Worm (Caenorhabditis elegans) whole organism, L4 larva: ENCODE results near the gene F23F12.13.
A peak's percentile ranks its signal among the peaks of the same experiment; 100 is the strongest.

ENCODE experiments used
- F10B5.3 ChIP-seq: sonication (generic microtip); optimal IDR thresholded peaks from 2 replicates; lab custom pipeline; 2016; ENCODE audit warnings: mild to moderate bottlenecking, missing genetic modification characterization, missing compliant biosample characterization
- F44E2.7 ChIP-seq: fragments of 200-800 bp; sonication (Bioruptor generic); IDR thresholded peaks from 2 replicates; pipeline ENCODE4 v2.1.2; 2022; ENCODE audit warnings: missing genetic modification characterization, missing compliant biosample characterization
- R02D3.7 ChIP-seq: fragments of 150-350 bp; sonication (generic microtip); optimal IDR thresholded peaks from 3 replicates; lab custom pipeline; 2014; ENCODE audit warnings: missing biosample characterization, missing genetic modification characterization
- T26A8.4 ChIP-seq: fragments of 200-800 bp; sonication (Bioruptor generic); IDR thresholded peaks from 2 replicates; pipeline ENCODE4 v1.3.6; 2022; ENCODE audit warnings: missing genetic modification characterization, missing compliant biosample characterization
- Y48G9A.11 ChIP-seq: fragments of 200-800 bp; sonication (Bioruptor generic); IDR thresholded peaks from 2 replicates; pipeline ENCODE4 v1.3.6; 2022; ENCODE audit warnings: missing genetic modification reagents, missing genetic modification characterization, missing compliant biosample characterization
- Y5F2A.4 ChIP-seq: fragments of 200-800 bp; sonication (Bioruptor generic); optimal IDR thresholded peaks from 2 replicates; lab custom pipeline; 2018; ENCODE audit warnings: mild to moderate bottlenecking, missing genetic modification characterization, missing compliant biosample characterization
- Y75B8A.6 ChIP-seq: fragments of 200-800 bp; sonication (Bioruptor generic); IDR thresholded peaks from 2 replicates; pipeline ENCODE4 v1.3.6; 2022; ENCODE audit warnings: missing genetic modification reagents, missing genetic modification characterization, missing compliant biosample characterization
- ZK337.2 ChIP-seq: fragments of 200-800 bp; sonication (Bioruptor generic); IDR thresholded peaks from 2 replicates; pipeline ENCODE4 v1.3.6; 2022; ENCODE audit warnings: missing genetic modification reagents, missing genetic modification characterization, missing compliant biosample characterization
- aly-2 ChIP-seq: sonication (generic microtip); optimal IDR thresholded peaks from 2 replicates; lab custom pipeline; 2018; ENCODE audit warnings: missing biosample characterization, missing genetic modification characterization
- ama-1 ChIP-seq: fragments of 150-350 bp; optimal IDR thresholded peaks from 2 replicates; lab custom pipeline; 2014; ENCODE audit warnings: inconsistent platforms, mixed read lengths
- arid-1 ChIP-seq: fragments of 200-800 bp; sonication (Bioruptor generic); conservative IDR thresholded peaks from 2 replicates; pipeline ENCODE4 v1.3.6; 2022; ENCODE audit warnings: missing genetic modification reagents, missing genetic modification characterization, missing compliant biosample characterization
- attf-4 ChIP-seq: sonication (generic microtip); optimal IDR thresholded peaks from 3 replicates; lab custom pipeline; 2017; ENCODE audit warnings: missing biosample characterization, missing genetic modification characterization
- ceh-20 ChIP-seq: fragments of 200-800 bp; sonication (Bioruptor generic); IDR thresholded peaks from 2 replicates; pipeline ENCODE4 v1.3.6; 2022; ENCODE audit warnings: missing genetic modification reagents, missing genetic modification characterization, missing compliant biosample characterization
- ceh-32 ChIP-seq: sonication (generic microtip); optimal IDR thresholded peaks from 2 replicates; lab custom pipeline; 2016; ENCODE audit warnings: mild to moderate bottlenecking, missing genetic modification characterization, missing compliant biosample characterization; ENCODE audit not compliant: poor library complexity
- ceh-44 ChIP-seq: fragments of 200-800 bp; sonication (Bioruptor generic); IDR thresholded peaks from 2 replicates; pipeline ENCODE4 v1.3.6; 2022; ENCODE audit warnings: missing genetic modification reagents, missing genetic modification characterization, missing compliant biosample characterization
- ctbp-1 ChIP-seq: fragments of 200-800 bp; sonication (Bioruptor generic); IDR thresholded peaks from 2 replicates; pipeline ENCODE4 v1.3.6; 2022; ENCODE audit warnings: missing genetic modification reagents, missing genetic modification characterization, missing compliant biosample characterization
- daf-12 ChIP-seq: fragments of 150-350 bp; optimal IDR thresholded peaks from 2 replicates; lab custom pipeline; 2014; ENCODE audit warnings: missing biosample characterization, missing genetic modification reagents, missing genetic modification characterization
- daf-8 ChIP-seq: fragments of 200-800 bp; sonication (Bioruptor generic); IDR thresholded peaks from 2 replicates; pipeline ENCODE4 v1.3.6; 2022; ENCODE audit warnings: missing genetic modification characterization, missing compliant biosample characterization
- dmd-8 ChIP-seq: fragments of 200-800 bp; sonication (Bioruptor generic); IDR thresholded peaks from 2 replicates; pipeline ENCODE4 v1.3.6; 2022; ENCODE audit warnings: missing genetic modification characterization, missing compliant biosample characterization
- duxl-1 ChIP-seq: sonication (generic microtip); optimal IDR thresholded peaks from 2 replicates; lab custom pipeline; 2016; ENCODE audit warnings: mild to moderate bottlenecking, missing genetic modification characterization, moderate library complexity, missing compliant biosample characterization; ENCODE audit not compliant: poor library complexity
- egl-27 ChIP-seq: sonication (generic microtip); optimal IDR thresholded peaks from 3 replicates; lab custom pipeline; 2017; ENCODE audit warnings: missing biosample characterization, missing genetic modification reagents, missing genetic modification characterization
- egl-43 ChIP-seq: fragments of 200-800 bp; sonication (Bioruptor generic); IDR thresholded peaks from 2 replicates; pipeline ENCODE4 v1.3.6; 2022; ENCODE audit warnings: missing genetic modification reagents, missing genetic modification characterization, missing compliant biosample characterization
- hmg-1.1 ChIP-seq: fragments of 200-800 bp; sonication (Bioruptor generic); IDR thresholded peaks from 2 replicates; pipeline ENCODE4 v1.3.6; 2022; ENCODE audit warnings: missing genetic modification reagents, missing genetic modification characterization, missing compliant biosample characterization
- jun-1 ChIP-seq: fragments of 150-350 bp; optimal IDR thresholded peaks from 2 replicates; lab custom pipeline; 2014; ENCODE audit warnings: missing biosample characterization, missing genetic modification reagents, missing genetic modification characterization
- lim-7 ChIP-seq: fragments of 200-800 bp; sonication (Bioruptor generic); IDR thresholded peaks from 2 replicates; pipeline ENCODE4 v1.3.6; 2022; ENCODE audit warnings: missing genetic modification characterization, missing compliant biosample characterization
- lin-1 ChIP-seq: fragments of 200-800 bp; sonication (Bioruptor generic); IDR thresholded peaks from 2 replicates; pipeline ENCODE4 v1.3.6; 2022; ENCODE audit warnings: missing genetic modification reagents, missing genetic modification characterization, missing compliant biosample characterization
- lin-29 ChIP-seq: fragments of 200-800 bp; sonication (Bioruptor generic); IDR thresholded peaks from 2 replicates; pipeline ENCODE4 v1.3.6; 2022; ENCODE audit warnings: missing genetic modification reagents, missing genetic modification characterization, missing compliant biosample characterization
- lin-39 ChIP-seq: fragments of 150-350 bp; optimal IDR thresholded peaks from 2 replicates; lab custom pipeline; 2014; ENCODE audit warnings: missing biosample characterization, missing genetic modification reagents, missing genetic modification characterization
- lsy-2 ChIP-seq, 2 experiments: fragments of 150-350 bp in 1 of 2; sonication (generic microtip) in 1 of 2; optimal IDR thresholded peaks; 2 replicates each; lab custom pipeline; 2014 to 2017; ENCODE audit warnings: missing biosample characterization in 2 of 2, missing genetic modification characterization in 2 of 2
- mxl-3 ChIP-seq: fragments of 200-800 bp; sonication (Bioruptor generic); optimal IDR thresholded peaks from 2 replicates; lab custom pipeline; 2018; ENCODE audit warnings: mild to moderate bottlenecking, missing genetic modification characterization, missing compliant biosample characterization
- nhr-10 ChIP-seq: fragments of 150-350 bp; optimal IDR thresholded peaks from 2 replicates; lab custom pipeline; 2014; ENCODE audit warnings: missing biosample characterization, missing genetic modification characterization
- nhr-102 ChIP-seq: sonication (generic microtip); optimal IDR thresholded peaks from 2 replicates; lab custom pipeline; 2016; ENCODE audit warnings: mild to moderate bottlenecking, missing genetic modification characterization, moderate library complexity, missing compliant biosample characterization
- nhr-11 ChIP-seq: fragments of 150-350 bp; optimal IDR thresholded peaks from 2 replicates; lab custom pipeline; 2014; ENCODE audit warnings: missing biosample characterization, missing genetic modification characterization
- nhr-237 ChIP-seq: sonication (generic microtip); optimal IDR thresholded peaks from 2 replicates; lab custom pipeline; 2017; ENCODE audit warnings: missing biosample characterization, missing genetic modification characterization
- nhr-28 ChIP-seq: fragments of 150-350 bp; optimal IDR thresholded peaks from 2 replicates; lab custom pipeline; 2014; ENCODE audit warnings: missing biosample characterization, missing genetic modification characterization
- nhr-41 ChIP-seq: fragments of 200-800 bp; sonication (Bioruptor generic); IDR thresholded peaks from 2 replicates; pipeline ENCODE4 v1.3.6; 2022; ENCODE audit warnings: missing genetic modification reagents, missing genetic modification characterization, missing compliant biosample characterization
- nhr-48 ChIP-seq: sonication (generic microtip); optimal IDR thresholded peaks from 2 replicates; lab custom pipeline; 2016; ENCODE audit warnings: mild to moderate bottlenecking, missing genetic modification characterization, missing compliant biosample characterization
- nhr-76 ChIP-seq: fragments of 150-350 bp; optimal IDR thresholded peaks from 2 replicates; lab custom pipeline; 2014; ENCODE audit warnings: missing biosample characterization, missing genetic modification characterization
- pha-4 ChIP-seq, 2 experiments: fragments of 150-350 bp in 1 of 2; fragments of 200-800 bp in 1 of 2; sonication (Bioruptor generic) in 1 of 2; IDR thresholded peaks in 1 of 2; optimal IDR thresholded peaks in 1 of 2; 2 replicates each; pipeline versions ENCODE4 v1.3.6 to Lab custom; 2014 to 2022; ENCODE audit warnings: missing genetic modification characterization in 2 of 2, missing genetic modification reagents in 2 of 2, missing biosample characterization in 1 of 2, missing compliant biosample characterization in 1 of 2
- pqm-1 ChIP-seq: sonication (generic microtip); optimal IDR thresholded peaks from 2 replicates; lab custom pipeline; 2017; ENCODE audit warnings: missing biosample characterization, missing genetic modification characterization
- sdz-12 ChIP-seq: fragments of 200-800 bp; sonication (Bioruptor generic); optimal IDR thresholded peaks from 2 replicates; lab custom pipeline; 2018; ENCODE audit warnings: mild to moderate bottlenecking, missing genetic modification characterization, missing compliant biosample characterization
- skn-1 ChIP-seq: fragments of 150-350 bp; optimal IDR thresholded peaks from 2 replicates; lab custom pipeline; 2014; ENCODE audit warnings: missing biosample characterization, missing genetic modification characterization
- spr-1 ChIP-seq: sonication (generic microtip); optimal IDR thresholded peaks from 2 replicates; lab custom pipeline; 2016; ENCODE audit warnings: mild to moderate bottlenecking, missing genetic modification characterization, missing compliant biosample characterization
- unc-130 ChIP-seq: sonication (generic microtip); optimal IDR thresholded peaks from 2 replicates; lab custom pipeline; 2016; ENCODE audit warnings: missing genetic modification reagents, missing genetic modification characterization, missing compliant biosample characterization
- unc-62 ChIP-seq, 3 experiments: fragments of 150-350 bp in 1 of 3; sonication (generic microtip); optimal IDR thresholded peaks in 2 of 3; peaks in 1 of 3; 1 replicate in 1 of 3; 2 replicates in 2 of 3; lab custom pipeline; 2014 to 2017; ENCODE audit warnings: missing biosample characterization in 3 of 3, missing genetic modification characterization in 3 of 3, missing genetic modification reagents in 3 of 3, missing genotype in 1 of 3
- zag-1 ChIP-seq: fragments of 150-350 bp; optimal IDR thresholded peaks from 2 replicates; lab custom pipeline; 2014; ENCODE audit warnings: missing biosample characterization, missing genetic modification characterization
- zfp-2 ChIP-seq: sonication (generic microtip); optimal IDR thresholded peaks from 2 replicates; lab custom pipeline; 2016; ENCODE audit warnings: mild to moderate bottlenecking, missing genetic modification characterization, missing compliant biosample characterization
- zfp-3 ChIP-seq: fragments of 200-800 bp; sonication (Bioruptor generic); conservative IDR thresholded peaks from 2 replicates; pipeline ENCODE4 v1.3.6; 2022; ENCODE audit warnings: missing genetic modification reagents, missing genetic modification characterization, missing compliant biosample characterization
- zip-2 ChIP-seq: fragments of 150-350 bp; optimal IDR thresholded peaks from 2 replicates; lab custom pipeline; 2014; ENCODE audit warnings: missing biosample characterization, missing genetic modification characterization
- ztf-11 ChIP-seq: fragments of 150-350 bp; optimal IDR thresholded peaks from 2 replicates; lab custom pipeline; 2014; ENCODE audit warnings: missing biosample characterization, missing genetic modification characterization
- ztf-7 ChIP-seq: fragments of 150-350 bp; optimal IDR thresholded peaks from 2 replicates; lab custom pipeline; 2014; ENCODE audit warnings: missing biosample characterization, missing genetic modification characterization

F23F12.13 gene

DNA sequence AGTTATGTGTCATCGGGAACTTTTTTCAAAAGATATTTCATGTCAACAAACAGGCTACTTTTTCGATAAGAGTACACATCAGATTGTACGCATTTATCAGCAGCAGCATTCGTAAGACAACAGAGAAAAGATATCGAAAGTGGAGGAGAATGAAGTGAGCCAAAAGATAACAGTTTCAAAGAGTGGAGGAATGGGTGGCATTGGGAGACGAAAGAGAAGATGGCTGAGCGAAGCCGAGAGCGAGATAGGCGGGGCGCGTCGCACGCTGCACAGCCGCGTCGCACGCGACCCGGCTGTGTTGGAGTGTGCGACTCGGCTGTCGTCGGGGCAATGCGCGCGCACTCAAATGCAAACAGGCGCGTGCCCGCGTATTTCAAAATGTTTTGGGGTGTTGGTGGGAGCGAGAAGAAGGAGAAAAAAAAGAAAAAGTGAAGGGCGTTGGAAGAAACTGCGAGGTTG lies 31.3 kb upstream of the F23F12.13 start (continued):
- TF ChIP-seq jun-1 (tag; lab: Kevin White, UChicago), result peak; percentile 25
- TF ChIP-seq arid-1, result peak; percentile 94
- TF ChIP-seq zag-1 (tag; lab: Kevin White, UChicago), result no peak
- no peak for TF ChIP-seq daf-12 (tag; lab: Kevin White, UChicago)
- peak; percentile 89 for TF ChIP-seq ama-1 (lab: Kevin White, UChicago)
- peak; percentile 63 for TF ChIP-seq nhr-10
- TF ChIP-seq T26A8.4 (GFP tag; lab: Robert Waterston, UW), result peak; percentile 92
- peak; percentile 7 for TF ChIP-seq unc-130 (GFP tag; lab: Kevin White, UChicago)
- no peak for TF ChIP-seq lim-7 (GFP tag; lab: Robert Waterston, UW)
- TF ChIP-seq ceh-32 (tag; lab: Kevin White, UChicago), result peak; percentile 36
- no peak for TF ChIP-seq nhr-76 (tag; lab: Kevin White, UChicago)
- TF ChIP-seq zfp-2, result peak; percentile 29
- peak; percentile 89 for TF ChIP-seq hmg-1.1 (GFP tag; lab: Robert Waterston, UW)
- no peak for TF ChIP-seq skn-1 (tag; lab: Kevin White, UChicago)
- no peak for TF ChIP-seq ceh-44 (GFP tag; lab: Robert Waterston, UW)
- TF ChIP-seq Y5F2A.4 (GFP tag; lab: Kevin White, UChicago), result peak; percentile 46
- TF ChIP-seq sdz-12, result peak; percentile 25
- peak; percentile 87; the same call in 1 of the 2 replicates for TF ChIP-seq zfp-3 (GFP tag; lab: Robert Waterston, UW)
- TF ChIP-seq nhr-237 (tag; lab: Kevin White, UChicago), result no peak
- TF ChIP-seq lsy-2 (tag; optimal IDR thresholded peaks at IDR 0.05; lab: Kevin White, UChicago), result peak; percentile 22 to 78
- TF ChIP-seq pha-4 (GFP tag; IDR thresholded peaks at IDR 0.05; lab: Robert Waterston, UW), result no peak; the same call in none of the 2 replicates
- TF ChIP-seq pha-4 (tag; optimal IDR thresholded peaks at IDR 0.05; lab: Kevin White, UChicago), result peak; percentile 84
- TF ChIP-seq egl-43, result peak; percentile 93
- peak; percentile 83; the same call in 1 of the 2 replicates for TF ChIP-seq F44E2.7 (GFP tag; lab: Robert Waterston, UW)
- peak; percentile 77 for TF ChIP-seq spr-1 (tag; lab: Kevin White, UChicago)
- TF ChIP-seq attf-4 (tag; lab: Kevin White, UChicago), result no peak
- no peak for TF ChIP-seq ZK337.2 (GFP tag; lab: Robert Waterston, UW)
- peak; percentile 40; the same call in 1 of the 2 replicates for TF ChIP-seq Y48G9A.11 (GFP tag; lab: Robert Waterston, UW)
- TF ChIP-seq nhr-102 (tag; lab: Kevin White, UChicago), result peak; percentile 89
- TF ChIP-seq F10B5.3, result peak; percentile 73
- TF ChIP-seq nhr-28 (tag; lab: Kevin White, UChicago), result peak; percentile 91
- TF ChIP-seq Y75B8A.6 (GFP tag; lab: Robert Waterston, UW), result 0 out of 2 replicates have a peak, but pooled peaks have one; percentile 54
- TF ChIP-seq dmd-8 (GFP tag; lab: Robert Waterston, UW), result peak; percentile 88
- no peak; the same call in 1 of the 2 replicates for TF ChIP-seq lin-29 (GFP tag; lab: Robert Waterston, UW)
- TF ChIP-seq ctbp-1 (GFP tag; lab: Robert Waterston, UW), result peak; percentile 89
- no peak for TF ChIP-seq aly-2
- no peak for TF ChIP-seq daf-8 (GFP tag; lab: Robert Waterston, UW)
- peak; percentile 60 for TF ChIP-seq nhr-11 (tag; lab: Kevin White, UChicago)
- no peak for TF ChIP-seq lin-39
- TF ChIP-seq zip-2, result peak; percentile 11
- peak; percentile 83 for TF ChIP-seq mxl-3 (GFP tag; lab: Kevin White, UChicago)
- TF ChIP-seq ceh-20 (GFP tag; lab: Robert Waterston, UW), result peak; percentile 90
- TF ChIP-seq ztf-7, result no peak
- TF ChIP-seq duxl-1 (tag; lab: Kevin White, UChicago), result peak; percentile 60
- peak; percentile 89 for TF ChIP-seq nhr-48 (tag; lab: Kevin White, UChicago)
- TF ChIP-seq unc-62 (GFP tag; optimal IDR thresholded peaks at IDR 0.05 in 1 of 2; lab: Kevin White, UChicago), result no peak
- TF ChIP-seq unc-62 (tag; optimal IDR thresholded peaks at IDR 0.05; lab: Kevin White, UChicago), result no peak
- TF ChIP-seq pqm-1 (tag; lab: Kevin White, UChicago), result peak; percentile 96
- TF ChIP-seq nhr-41 (GFP tag; lab: Robert Waterston, UW), result 0 out of 2 replicates have a peak, but pooled peaks have one; percentile 22
- peak; percentile 92 for TF ChIP-seq lin-1
- no peak for TF ChIP-seq R02D3.7 (tag; lab: Kevin White, UChicago)
- no peak for TF ChIP-seq egl-27 (tag; lab: Kevin White, UChicago)
- no peak for TF ChIP-seq ztf-11 (tag; lab: Kevin White, UChicago)
